Fruit fly (Drosophila melanogaster) whole organism, embryonic: Measurements from ENCODE around the gene pps.
"Not testable (repeated sequence)": the region's sequence is repeated elsewhere in the genome, so short reads cannot be mapped to it uniquely, and the experiment has no call there.

Experiments used
- Hand ChIP-seq: fragments of 200-800 bp; sonication (Bioruptor generic); optimal IDR thresholded peaks from 2 replicates; lab custom pipeline; 2017; ENCODE audit warnings: mild to moderate bottlenecking, missing biosample characterization, missing genetic modification reagents, missing genetic modification characterization
- Trl ChIP-seq, 3 experiments: fragments of >200 bp in 2 of 3; fragments of 200-800 bp in 1 of 3; sonication (Bioruptor generic) in 1 of 3; optimal IDR thresholded peaks; 2 replicates in 1 of 3; 3 replicates in 2 of 3; lab custom pipeline; 2016 to 2017; ENCODE audit warnings: missing biosample characterization in 1 of 3, missing genetic modification characterization in 1 of 3
- dati ChIP-seq: fragments of 200-800 bp; sonication (Bioruptor generic); IDR thresholded peaks from 2 replicates; pipeline ENCODE4 v1.3.6; 2022; ENCODE audit warnings: missing biosample characterization, missing genetic modification characterization
- onecut ChIP-seq: fragments of 200-800 bp; sonication (Bioruptor generic); IDR thresholded peaks from 2 replicates; pipeline ENCODE4 v1.3.6; 2022; ENCODE audit warnings: missing biosample characterization, missing genetic modification characterization
- wek ChIP-seq: fragments of 200-800 bp; sonication (Bioruptor generic); optimal IDR thresholded peaks from 3 replicates; lab custom pipeline; 2018; ENCODE audit warnings: missing biosample characterization, mild to moderate bottlenecking, missing genetic modification characterization, moderate library complexity

The pps gene

DNA sequence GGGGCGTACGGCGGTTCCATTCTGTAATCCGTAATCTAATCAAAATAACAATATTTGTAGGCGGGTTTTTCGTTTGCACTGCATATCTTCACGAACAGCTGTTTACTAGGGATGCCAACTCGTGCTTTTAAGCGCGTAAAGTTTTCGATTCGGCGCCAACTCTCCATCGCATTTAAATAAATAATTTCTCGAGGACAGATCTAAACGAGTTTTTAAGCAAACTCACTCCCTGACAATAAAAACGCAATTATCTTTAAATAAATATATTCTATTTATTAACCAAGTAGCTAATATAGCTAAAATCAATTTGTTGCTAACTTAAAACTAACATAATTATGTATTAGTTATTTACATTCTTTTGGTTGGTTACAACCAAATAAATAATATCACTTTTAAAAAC lies 51.6 kb downstream of the pps start, which contains the start of gene CG5608:
Gene CG5608, minus strand, starts transcription at position 101 of the 400 bp plus-strand sequence.
- TF ChIP-seq Hand (GFP tag; lab: Kevin White, UChicago); dati (GFP tag; lab: Robert Waterston, UW); wek (GFP tag; lab: Kevin White, UChicago): not testable (repeated sequence)
- TF ChIP-seq, all 482 proteins: peak for 0; not testable (repeated sequence) for 482

DNA sequence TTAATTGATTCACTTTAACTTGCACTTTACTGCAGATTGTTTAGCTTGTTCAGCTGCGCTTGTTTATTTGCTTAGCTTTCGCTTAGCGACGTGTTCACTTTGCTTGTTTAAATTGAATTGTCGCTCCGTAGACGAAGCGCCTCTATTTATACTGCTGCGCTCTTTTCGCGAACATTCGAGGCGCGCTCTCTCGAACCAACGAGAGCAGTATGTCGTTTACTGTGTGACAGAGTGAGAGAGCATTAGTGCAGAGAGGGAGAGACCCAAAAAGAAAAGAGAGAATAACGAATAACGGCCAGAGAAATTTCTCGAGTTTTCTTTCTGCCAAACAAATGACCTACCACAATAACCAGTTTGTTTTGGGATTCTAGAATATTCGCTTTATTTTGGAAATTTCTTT lies 54.0 kb downstream of the pps start, which contains the start of gene Hsp70Ba:
Gene Hsp70Ba, minus strand, starts transcription at position 102 of the 400 bp plus-strand sequence.
- peak; percentile 66 for TF ChIP-seq onecut (GFP tag; lab: Robert Waterston, UW)
- TF ChIP-seq Trl (optimal IDR thresholded peaks at IDR 0.05; lab: Kevin White, UChicago) = peak in 1 of 2 experiments; percentile 70
- not testable (repeated sequence) for TF ChIP-seq Trl (GFP tag; optimal IDR thresholded peaks at IDR 0.05; lab: Kevin White, UChicago)
